Fruit fly (Drosophila melanogaster): ENCODE measurements around the gene CG6638.

Gene CG6638

DNA sequence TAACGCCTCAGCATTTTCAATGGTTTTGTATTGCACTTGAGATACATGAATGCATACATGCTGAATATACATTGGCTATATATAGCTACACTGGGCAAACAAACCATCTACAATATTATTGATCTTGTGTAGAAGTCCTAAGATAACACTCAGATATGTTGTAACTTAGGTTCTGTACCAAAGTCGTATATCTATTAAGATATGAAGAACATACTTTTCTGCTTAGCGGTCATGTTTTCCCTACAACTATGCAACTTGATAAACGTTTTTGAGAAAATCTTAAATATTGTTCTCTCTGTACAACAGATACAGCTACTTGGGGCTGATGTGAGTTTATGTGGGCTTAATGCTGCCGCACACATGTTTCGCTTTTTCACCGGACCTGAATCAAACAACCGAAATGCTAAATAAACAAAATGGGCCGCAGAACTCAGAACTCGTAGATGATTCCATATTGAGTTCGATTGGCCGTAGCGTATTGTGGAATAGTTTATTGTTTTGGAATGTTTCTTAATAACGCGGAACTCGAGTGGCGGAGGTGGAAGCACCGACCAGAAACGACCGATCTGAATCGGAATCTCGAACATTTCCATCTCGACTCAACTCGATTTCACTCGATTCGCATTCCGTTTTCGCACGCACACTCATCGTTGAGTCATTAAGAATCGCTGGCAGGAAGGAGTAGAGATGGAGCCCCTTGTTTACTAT lies 26.5 kb downstream of the CG6638 start (continued):
- TF ChIP-seq ham (GFP tag; IDR thresholded peaks at IDR 0.05) = no peak
- peak; percentile 71 for TF ChIP-seq CG10979 (tag; optimal IDR thresholded peaks at IDR 0.05)
- TF ChIP-seq CG6272 (GFP tag; IDR thresholded peaks at IDR 0.05) = no peak
- no peak for TF ChIP-seq Hey (tag; optimal IDR thresholded peaks at IDR 0.05)
- no peak for TF ChIP-seq CG7372 (GFP tag; IDR thresholded peaks at IDR 0.05)
- peak; percentile 18; the same call in 1 of the 2 replicates for TF ChIP-seq ara (GFP tag; IDR thresholded peaks at IDR 0.05)
- TF ChIP-seq hth (optimal IDR thresholded peaks at IDR 0.05) = no peak
- TF ChIP-seq tna (GFP tag; IDR thresholded peaks at IDR 0.05; ENCODE audit: partially characterized antibody) = no peak
- TF ChIP-seq sim (GFP tag; IDR thresholded peaks at IDR 0.05) = peak; percentile 37; the same call in 1 of the 2 replicates
- no peak for TF ChIP-seq CG13775 (GFP tag; optimal IDR thresholded peaks at IDR 0.05)
- TF ChIP-seq ranshi (GFP tag; IDR thresholded peaks at IDR 0.05) = no peak
- TF ChIP-seq Pdp1 (GFP tag; optimal IDR thresholded peaks at IDR 0.05) = peak in 1 of 2 experiments; percentile 51
- no peak for TF ChIP-seq D19B (GFP tag; optimal IDR thresholded peaks at IDR 0.05)
- peak; percentile 20 for TF ChIP-seq abd-A (tag; optimal IDR thresholded peaks at IDR 0.05)
- TF ChIP-seq cg (GFP tag; optimal IDR thresholded peaks at IDR 0.05) = peak; percentile 1
- TF ChIP-seq pros (GFP tag; optimal IDR thresholded peaks at IDR 0.05) = no peak
- TF ChIP-seq Awh (GFP tag; IDR thresholded peaks at IDR 0.05) = no peak
- peak; percentile 74 for TF ChIP-seq CG18262 (tag; optimal IDR thresholded peaks at IDR 0.05)
- TF ChIP-seq CG3407 (GFP tag; optimal IDR thresholded peaks at IDR 0.05) = peak; percentile 53
- TF ChIP-seq Abd-B (GFP tag; optimal IDR thresholded peaks at IDR 0.05) = peak; percentile 8
- peak; percentile 56 for TF ChIP-seq Antp (GFP tag; optimal IDR thresholded peaks at IDR 0.05)
- TF ChIP-seq CG15011 (GFP tag; optimal IDR thresholded peaks at IDR 0.05) = no peak
- no peak for TF ChIP-seq H2.0 (GFP tag; IDR thresholded peaks at IDR 0.05)
- no peak for TF ChIP-seq ERR (GFP tag; optimal IDR thresholded peaks at IDR 0.05)
- TF ChIP-seq CG5953 (GFP tag; IDR thresholded peaks at IDR 0.05) = no peak
- peak; percentile 69 for TF ChIP-seq CG14710 (tag; optimal IDR thresholded peaks at IDR 0.05)
- no peak for TF ChIP-seq HLHmδ (GFP tag; optimal IDR thresholded peaks at IDR 0.05)
- peak; percentile 30 for TF ChIP-seq wek (GFP tag; optimal IDR thresholded peaks at IDR 0.05)
- peak; percentile 70 for TF ChIP-seq CG2678 (tag; optimal IDR thresholded peaks at IDR 0.05)
- no peak for TF ChIP-seq Neu2 (GFP tag; optimal IDR thresholded peaks at IDR 0.05; ENCODE audit: borderline replicate concordance)
- no peak for TF ChIP-seq CG14965 (GFP tag; optimal IDR thresholded peaks at IDR 0.05; ENCODE audit: borderline replicate concordance)
- TF ChIP-seq vvl (GFP tag; IDR thresholded peaks at IDR 0.05) = peak; percentile 49; the same call in 1 of the 2 replicates
- TF ChIP-seq nerfin-2 (GFP tag; IDR thresholded peaks at IDR 0.05; ENCODE audit: partially characterized antibody) = no peak
- no peak for TF ChIP-seq wor (GFP tag; IDR thresholded peaks at IDR 0.05)
- TF ChIP-seq zen2 (GFP tag; IDR thresholded peaks at IDR 0.05; ENCODE audit: partially characterized antibody) = no peak
- no peak; the same call in 1 of the 2 replicates for TF ChIP-seq Atf6 (GFP tag; IDR thresholded peaks at IDR 0.05)
- peak; percentile 62 for TF ChIP-seq CG8388 (GFP tag; optimal IDR thresholded peaks at IDR 0.05)
- 0 out of 3 replicates have a peak, but pooled peaks have one; percentile 18 for TF ChIP-seq H15 (GFP tag; IDR thresholded peaks at IDR 0.05)
- TF ChIP-seq nom (GFP tag; optimal IDR thresholded peaks at IDR 0.05) = no peak
- no peak for TF ChIP-seq NK7.1 (GFP tag; optimal IDR thresholded peaks at IDR 0.05)
- TF ChIP-seq h (optimal IDR thresholded peaks at IDR 0.05) = no peak
- TF ChIP-seq mam (GFP tag; optimal IDR thresholded peaks at IDR 0.05) = peak; percentile 31
- no peak for TF ChIP-seq CG16813 (GFP tag; IDR thresholded peaks at IDR 0.05; ENCODE audit: partially characterized antibody)
- peak; percentile 5 for TF ChIP-seq mirr (GFP tag; optimal IDR thresholded peaks at IDR 0.05)
- TF ChIP-seq CG8359 (GFP tag; optimal IDR thresholded peaks at IDR 0.05; ENCODE audit: borderline replicate concordance) = no peak
- TF ChIP-seq CG6175 (GFP tag; IDR thresholded peaks at IDR 0.05) = no peak
- TF ChIP-seq stc (GFP tag; IDR thresholded peaks at IDR 0.05) = peak; percentile 66
- TF ChIP-seq Rfx (GFP tag; IDR thresholded peaks at IDR 0.05) = peak; percentile 55; the same call in 1 of the 2 replicates
- TF ChIP-seq chinmo (GFP tag; IDR thresholded peaks at IDR 0.05; ENCODE audit: partially characterized antibody) = peak; percentile 79; the same call in 2 of the 4 replicates
